Worm (Caenorhabditis elegans): ENCODE data around the gene haf-7.
A peak's percentile ranks its signal among the peaks of the same experiment; 100 is the strongest.

The haf-7 gene

DNA sequence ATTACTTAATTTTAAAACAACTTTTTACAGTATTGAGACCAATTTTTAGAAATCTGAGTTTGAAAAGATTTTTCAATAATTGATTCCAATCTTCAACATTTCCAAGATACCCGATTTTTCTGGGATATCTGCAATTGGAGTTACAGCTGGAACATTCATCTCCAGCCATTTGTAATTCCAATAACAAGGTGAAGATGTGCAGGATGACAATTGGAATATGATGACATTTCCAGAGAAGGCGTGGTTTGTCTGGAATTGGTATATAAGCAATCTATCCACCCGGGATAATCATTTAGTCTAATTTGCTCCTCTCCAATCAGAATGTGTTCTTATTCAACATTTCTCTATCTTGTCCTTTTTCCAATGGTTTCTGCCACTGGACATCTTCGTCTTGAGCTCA lies 8.1 kb downstream of the haf-7 start, which contains the start of gene Y50E8A.11:
Gene Y50E8A.11 (plus strand): TSS at position 301 of the 400 bp plus-strand sequence.
- no peak for TF ChIP-seq dpff-1 (tag; optimal IDR thresholded peaks at IDR 0.05)
- no peak for TF ChIP-seq B0035.1 (tag; optimal IDR thresholded peaks at IDR 0.05)
- no peak for TF ChIP-seq F33H1.4 (GFP tag; IDR thresholded peaks at IDR 0.05)
- no peak for TF ChIP-seq dox-1 (GFP tag; IDR thresholded peaks at IDR 0.05)
- no peak for TF ChIP-seq egl-18 (GFP tag; IDR thresholded peaks at IDR 0.05)
- no peak for TF ChIP-seq pbrm-1 (GFP tag; IDR thresholded peaks at IDR 0.05)

- no peak for TF ChIP-seq C17E4.6 (GFP tag; IDR thresholded peaks at IDR 0.05)
- no peak for TF ChIP-seq lin-40 (tag; optimal IDR thresholded peaks at IDR 0.05)
- TF ChIP-seq ceh-91 (GFP tag; IDR thresholded peaks at IDR 0.05) = no peak
- no peak for TF ChIP-seq tbx-9 (tag; optimal IDR thresholded peaks at IDR 0.05; ENCODE audit: borderline replicate concordance)
- no peak for TF ChIP-seq ztf-6 (GFP tag; IDR thresholded peaks at IDR 0.05)
- TF ChIP-seq somi-1 (GFP tag; optimal IDR thresholded peaks at IDR 0.05) = no peak
- TF ChIP-seq T07F8.4 (tag; optimal IDR thresholded peaks at IDR 0.05) = no peak
- no peak for TF ChIP-seq cebp-1 (GFP tag; IDR thresholded peaks at IDR 0.05)
- TF ChIP-seq cebp-1 (tag; optimal IDR thresholded peaks at IDR 0.05) = no peak
- TF ChIP-seq C06A6.2 (GFP tag; conservative IDR thresholded peaks at IDR 0.05) = no peak
- TF ChIP-seq mel-28 (tag; optimal IDR thresholded peaks at IDR 0.05; ENCODE audit: borderline replicate concordance) = no peak
- no peak for TF ChIP-seq nhr-27 (tag; optimal IDR thresholded peaks at IDR 0.05)
- no peak for TF ChIP-seq die-1 (tag; optimal IDR thresholded peaks at IDR 0.05)
- TF ChIP-seq rcor-1 (GFP tag; IDR thresholded peaks at IDR 0.05) = no peak
- no peak for TF ChIP-seq egrh-3 (GFP tag; IDR thresholded peaks at IDR 0.05)
- TF ChIP-seq nhr-120 (GFP tag; IDR thresholded peaks at IDR 0.05) = no peak
- no peak for TF ChIP-seq Y67H2A.10 (GFP tag; conservative IDR thresholded peaks at IDR 0.05)
- no peak for TF ChIP-seq atf-7 (tag; optimal IDR thresholded peaks at IDR 0.05)
- no peak for TF ChIP-seq F55B11.4 (tag; optimal IDR thresholded peaks at IDR 0.05; ENCODE audit: borderline replicate concordance, insufficient read depth)
Measured at ce11 chrV:14784160-14784774, 11.2 kb downstream of the haf-7 start, which contains the start of gene Y50E8A.12. Gene Y50E8A.12, minus strand, starts transcription at chrV:14784210.

ce11 chrV:14784787-14785186 lies 11.7 kb downstream of the haf-7 start:
- TF ChIP-seq aptf-3 (GFP tag; IDR thresholded peaks at IDR 0.05) = no peak
- TF ChIP-seq ceh-58 (GFP tag; IDR thresholded peaks at IDR 0.05) = no peak
- no peak for TF ChIP-seq Y79H2A.3 (GFP tag; conservative IDR thresholded peaks at IDR 0.05)
- no peak for TF ChIP-seq F39B2.1 (GFP tag; IDR thresholded peaks at IDR 0.05)
- no peak for TF ChIP-seq Y53G8AR.9 (GFP tag; conservative IDR thresholded peaks at IDR 0.05)
- TF ChIP-seq nfyb-1 (GFP tag; IDR thresholded peaks at IDR 0.05) = peak; percentile 67; the same call in 1 of the 2 replicates

DNA sequence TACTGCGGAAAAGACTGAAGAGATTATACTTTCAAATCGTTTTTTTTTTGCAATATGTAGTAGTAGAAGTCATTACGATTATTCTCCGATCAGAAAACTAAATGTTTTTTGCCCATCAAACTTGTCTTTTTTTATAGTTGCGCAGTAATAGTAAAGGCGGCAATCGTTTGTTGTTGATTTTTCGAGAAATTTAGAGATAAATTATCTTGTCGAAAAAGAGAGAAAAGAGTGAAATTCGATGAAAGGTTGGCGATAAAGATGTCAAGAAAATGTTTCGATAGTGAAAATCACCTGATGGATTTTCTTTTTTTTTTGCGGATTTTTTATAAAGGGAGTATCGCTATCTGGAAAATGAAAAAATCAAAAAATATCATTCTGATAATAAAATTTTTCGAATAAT lies 15.4 kb downstream of the haf-7 start:
- TF ChIP-seq nfya-2 (GFP tag; IDR thresholded peaks at IDR 0.05) (no peak), repo-1 (tag; optimal IDR thresholded peaks at IDR 0.05) (no peak), pha-4 (tag; optimal IDR thresholded peaks at IDR 0.05) (no peak), F57C9.4 (tag; optimal IDR thresholded peaks at IDR 0.05) (no peak), athp-1 (tag; optimal IDR thresholded peaks at IDR 0.05) (no peak), ceh-79 (tag; optimal IDR thresholded peaks at IDR 0.05) (no peak), ceh-91 (GFP tag; IDR thresholded peaks at IDR 0.05) (no peak), F39B2.1 (GFP tag; IDR thresholded peaks at IDR 0.05) (no peak), T26A5.8 (tag; optimal IDR thresholded peaks at IDR 0.05) (no peak), B0336.3 (GFP tag; IDR thresholded peaks at IDR 0.05) (no peak), atf-7 (tag; optimal IDR thresholded peaks at IDR 0.05) (no peak), tlf-1 (GFP tag; optimal IDR thresholded peaks at IDR 0.05) (no peak), lsy-27 (tag; optimal IDR thresholded peaks at IDR 0.05; ENCODE audit: borderline replicate concordance, insufficient read depth) (no peak), attf-6 (GFP tag; IDR thresholded peaks at IDR 0.05) (no peak)
